Fruit fly (Drosophila melanogaster) whole organism, embryonic: ENCODE data around the gene SclA.

Experiments
- CG16813 ChIP-seq: fragments of 200-800 bp; sonication (Bioruptor generic); IDR thresholded peaks from 3 replicates; pipeline ENCODE4 v1.3.6; 2022; ENCODE audit warnings: missing biosample characterization, missing genetic modification characterization; ENCODE audit not compliant: partially characterized antibody
- CG2116 ChIP-seq: fragments of 200-800 bp; sonication (Bioruptor generic); optimal IDR thresholded peaks from 3 replicates; lab custom pipeline; 2018; ENCODE audit warnings: missing biosample characterization, mild to moderate bottlenecking, missing genetic modification characterization
- CG2712 ChIP-seq: fragments of 200-800 bp; optimal IDR thresholded peaks from 3 replicates; lab custom pipeline; 2019; ENCODE audit warnings: missing biosample characterization, mild to moderate bottlenecking, missing genetic modification characterization, moderate library complexity
- CG4730 ChIP-seq: fragments of 200-800 bp; sonication (Bioruptor generic); IDR thresholded peaks from 2 replicates; pipeline ENCODE4 v1.3.6; 2022; ENCODE audit warnings: missing biosample characterization, missing genetic modification characterization
- CG7556 ChIP-seq: fragments of 200-800 bp; sonication (Bioruptor generic); optimal IDR thresholded peaks from 2 replicates; lab custom pipeline; 2017; ENCODE audit warnings: missing biosample characterization, mild to moderate bottlenecking, missing genetic modification characterization
- Hr39 ChIP-seq: fragments of >200 bp; optimal IDR thresholded peaks from 2 replicates; lab custom pipeline; 2017
- Ravus ChIP-seq: fragments of 200-800 bp; sonication (Bioruptor generic); IDR thresholded peaks from 2 replicates; pipeline ENCODE4 v1.3.6; 2022; ENCODE audit warnings: missing biosample characterization, missing genetic modification characterization
- Sry-β ChIP-seq: fragments of 200-800 bp; sonication (Bioruptor generic); optimal IDR thresholded peaks from 2 replicates; lab custom pipeline; 2018; ENCODE audit warnings: missing biosample characterization, mild to moderate bottlenecking, missing genetic modification characterization, moderate library complexity
- Stat92E ChIP-seq, 3 experiments: fragments of >200 bp in 2 of 3; fragments of 200-800 bp in 1 of 3; sonication (Bioruptor generic) in 1 of 3; optimal IDR thresholded peaks; 2 replicates each; lab custom pipeline; 2017 to 2019; ENCODE audit warnings: missing biosample characterization in 3 of 3, missing genetic modification characterization in 3 of 3, mild to moderate bottlenecking in 1 of 3, moderate library complexity in 1 of 3
- cato ChIP-seq: fragments of 200-800 bp; sonication (Bioruptor generic); optimal IDR thresholded peaks from 2 replicates; lab custom pipeline; 2016; ENCODE audit warnings: missing biosample characterization, missing genetic modification characterization, borderline replicate concordance
- crc ChIP-seq: fragments of 200-800 bp; sonication (Bioruptor generic); optimal IDR thresholded peaks from 2 replicates; lab custom pipeline; 2016; ENCODE audit warnings: missing biosample characterization, missing genetic modification characterization
- ham ChIP-seq: fragments of 200-800 bp; sonication (Bioruptor generic); IDR thresholded peaks from 2 replicates; pipeline ENCODE4 v1.3.6; 2022; ENCODE audit warnings: missing biosample characterization, missing genetic modification characterization
- prd ChIP-seq, 3 experiments: fragments of >200 bp in 2 of 3; fragments of 200-800 bp in 1 of 3; sonication (Bioruptor generic) in 1 of 3; optimal IDR thresholded peaks in 2 of 3; IDR thresholded peaks in 1 of 3; 2 replicates in 2 of 3; 3 replicates in 1 of 3; pipeline versions ENCODE4 v1.3.6 to Lab custom; 2017 to 2022; ENCODE audit warnings: missing biosample characterization in 1 of 3, missing genetic modification characterization in 1 of 3
- psq ChIP-seq: fragments of 200-800 bp; sonication (Bioruptor generic); optimal IDR thresholded peaks from 2 replicates; lab custom pipeline; 2017; ENCODE audit warnings: missing biosample characterization, missing genetic modification characterization

- TF ChIP-seq crc (GFP tag; lab: Kevin White, UChicago) (no peak), Hr39 (no peak), Sry-β (GFP tag; lab: Kevin White, UChicago) (no peak), Stat92E (GFP tag; optimal IDR thresholded peaks at IDR 0.05; lab: Kevin White, UChicago) (no peak), psq (no peak), CG16813 (GFP tag; lab: Robert Waterston, UW) (no peak), ham (no peak), Ravus (no peak), CG4730 (no peak), CG2712 (no peak), cato (no peak), CG2116 (no peak), CG7556 (GFP tag; lab: Kevin White, UChicago) (no peak), prd (optimal IDR thresholded peaks at IDR 0.05; lab: Kevin White, UChicago) (no peak), prd (GFP tag; IDR thresholded peaks at IDR 0.05; lab: Robert Waterston, UW) (no peak)
Observed at dm6 chr2L:16886459-16886858, 48.7 kb downstream of the SclA start.
